Worm (Caenorhabditis elegans): ENCODE data around the gene srbc-6.

- TF ChIP-seq pha-4 (GFP tag; IDR thresholded peaks at IDR 0.05) (no peak), pha-4 (tag; optimal IDR thresholded peaks at IDR 0.05) (no peak), unc-130 (GFP tag; optimal IDR thresholded peaks at IDR 0.05) (no peak)
These were observed 1.3 kb upstream of the srbc-6 start, which contains the start of gene C36C5.15 for ce11 chrV:3168650-3169049.
